Worm (Caenorhabditis elegans): ENCODE data around the gene F21C10.6.

The F21C10.6 gene

ce11 chrV:9124180-9124579 lies at the start of gene F21C10.6:
F21C10.6 (plus strand) TSS chrV:9124480.
- TF ChIP-seq tra-4 (tag; optimal IDR thresholded peaks at IDR 0.05) (no peak), flt-1 (GFP tag; IDR thresholded peaks at IDR 0.05) (no peak), hnd-1 (tag; optimal IDR thresholded peaks at IDR 0.05) (no peak), tbx-11 (GFP tag; IDR thresholded peaks at IDR 0.05) (no peak), aly-1 (tag; optimal IDR thresholded peaks at IDR 0.05) (no peak), pes-1 (GFP tag; IDR thresholded peaks at IDR 0.05) (no peak), ceh-13 (GFP tag; optimal IDR thresholded peaks at IDR 0.05) (no peak), sea-1 (GFP tag; conservative IDR thresholded peaks at IDR 0.05) (no peak), F13C5.2 (tag; optimal IDR thresholded peaks at IDR 0.05) (no peak), ceh-36 (tag; optimal IDR thresholded peaks at IDR 0.05) (no peak), scrt-1 (GFP tag; IDR thresholded peaks at IDR 0.05) (no peak), B0310.2 (tag; optimal IDR thresholded peaks at IDR 0.05) (no peak), ama-1 (optimal IDR thresholded peaks at IDR 0.05) (no peak), hmg-4 (GFP tag; optimal IDR thresholded peaks at IDR 0.05) (no peak), ets-7 (tag; optimal IDR thresholded peaks at IDR 0.05) (no peak), tbx-37 (GFP tag; conservative IDR thresholded peaks at IDR 0.05) (no peak), hmbx-1 (tag; optimal IDR thresholded peaks at IDR 0.05) (no peak)

- TF ChIP-seq pes-1 (GFP tag; IDR thresholded peaks at IDR 0.05) (no peak), hnd-1 (tag; optimal IDR thresholded peaks at IDR 0.05) (no peak), ets-7 (tag; optimal IDR thresholded peaks at IDR 0.05) (no peak), tbx-37 (GFP tag; conservative IDR thresholded peaks at IDR 0.05) (no peak), hmbx-1 (tag; optimal IDR thresholded peaks at IDR 0.05) (no peak), B0310.2 (tag; optimal IDR thresholded peaks at IDR 0.05) (no peak), scrt-1 (GFP tag; IDR thresholded peaks at IDR 0.05) (no peak), tra-4 (tag; optimal IDR thresholded peaks at IDR 0.05) (no peak), flt-1 (GFP tag; IDR thresholded peaks at IDR 0.05) (no peak)
Observed at ce11 chrV:9075827-9076226, 48.5 kb upstream of the F21C10.6 start.

DNA sequence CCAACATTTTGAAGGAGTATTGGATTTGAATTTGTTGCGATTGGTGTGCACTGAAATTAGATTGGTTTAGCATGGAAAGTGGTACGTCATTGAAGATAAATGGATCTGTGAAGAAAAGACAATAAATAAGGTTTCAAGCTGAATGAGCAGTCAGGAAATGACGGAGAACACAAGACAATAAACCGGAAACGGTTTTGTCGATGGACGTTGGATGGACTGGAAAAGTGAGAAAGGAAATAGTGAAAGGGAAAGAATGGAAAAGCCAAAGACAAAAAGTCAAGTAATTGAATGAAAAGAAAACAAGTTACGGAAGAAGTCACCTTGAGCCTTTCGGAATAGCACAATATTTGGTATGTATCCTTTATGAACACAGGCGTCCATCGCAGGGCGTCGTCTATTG lies 48.0 kb upstream of the F21C10.6 start, which contains the start of gene T27E4.7:
TSS of gene T27E4.7 (minus strand) at position 50 of the 400 bp plus-strand sequence.
- TF ChIP-seq tra-4 (tag; optimal IDR thresholded peaks at IDR 0.05) = no peak
- TF ChIP-seq hnd-1 (tag; optimal IDR thresholded peaks at IDR 0.05) = no peak
- TF ChIP-seq flt-1 (GFP tag; IDR thresholded peaks at IDR 0.05) = no peak
- TF ChIP-seq aly-1 (tag; optimal IDR thresholded peaks at IDR 0.05) = no peak

ce11 chrV:9078067-9078581 lies 46.2 kb upstream of the F21C10.6 start:
- TF ChIP-seq aly-1 (tag; optimal IDR thresholded peaks at IDR 0.05) (no peak), tbx-37 (GFP tag; conservative IDR thresholded peaks at IDR 0.05) (no peak), ama-1 (optimal IDR thresholded peaks at IDR 0.05) (no peak), pes-1 (GFP tag; IDR thresholded peaks at IDR 0.05) (no peak), hnd-1 (tag; optimal IDR thresholded peaks at IDR 0.05) (no peak), sea-1 (GFP tag; conservative IDR thresholded peaks at IDR 0.05) (no peak), F13C5.2 (tag; optimal IDR thresholded peaks at IDR 0.05) (no peak), hmbx-1 (tag; optimal IDR thresholded peaks at IDR 0.05) (no peak)

ce11 chrV:9078815-9079525 lies 45.3 kb upstream of the F21C10.6 start:
- TF ChIP-seq flt-1 (GFP tag; IDR thresholded peaks at IDR 0.05) (no peak), ceh-36 (tag; optimal IDR thresholded peaks at IDR 0.05) (no peak), pes-1 (GFP tag; IDR thresholded peaks at IDR 0.05) (no peak), F13C5.2 (tag; optimal IDR thresholded peaks at IDR 0.05) (no peak), B0310.2 (tag; optimal IDR thresholded peaks at IDR 0.05) (no peak), aly-1 (tag; optimal IDR thresholded peaks at IDR 0.05) (no peak), hmbx-1 (tag; optimal IDR thresholded peaks at IDR 0.05) (no peak), ceh-13 (GFP tag; optimal IDR thresholded peaks at IDR 0.05) (no peak)

DNA sequence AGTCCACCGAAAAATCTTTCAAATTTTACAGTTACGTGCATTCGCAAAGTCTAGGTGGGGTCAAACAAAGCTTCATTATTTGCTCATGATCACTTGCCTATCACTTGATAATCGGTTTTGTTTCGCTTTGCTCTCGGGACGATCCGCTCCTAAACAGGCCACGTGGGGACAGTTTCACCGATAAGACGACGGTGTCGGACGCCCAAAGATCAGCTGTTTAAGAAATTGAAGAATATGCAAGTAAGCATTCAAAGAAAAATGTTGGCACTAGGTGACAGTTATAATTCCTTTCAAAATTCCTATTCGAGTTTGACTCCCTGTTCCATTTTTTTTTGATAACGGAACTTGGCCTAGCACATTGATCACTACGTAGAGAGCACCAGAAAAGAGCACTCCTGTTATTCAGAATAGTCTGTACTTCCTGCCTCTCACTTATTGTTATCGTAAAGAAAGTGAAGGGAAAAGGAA lies 44.3 kb upstream of the F21C10.6 start:
- no peak for TF ChIP-seq ceh-13 (GFP tag; optimal IDR thresholded peaks at IDR 0.05)
- no peak for TF ChIP-seq F13C5.2 (tag; optimal IDR thresholded peaks at IDR 0.05)
- no peak for TF ChIP-seq pes-1 (GFP tag; IDR thresholded peaks at IDR 0.05)
- TF ChIP-seq aly-1 (tag; optimal IDR thresholded peaks at IDR 0.05) = no peak
- no peak for TF ChIP-seq ets-7 (tag; optimal IDR thresholded peaks at IDR 0.05)
- TF ChIP-seq flt-1 (GFP tag; IDR thresholded peaks at IDR 0.05) = no peak
- no peak for TF ChIP-seq hnd-1 (tag; optimal IDR thresholded peaks at IDR 0.05)
- TF ChIP-seq hmg-4 (GFP tag; optimal IDR thresholded peaks at IDR 0.05) = no peak
- no peak for TF ChIP-seq sea-1 (GFP tag; conservative IDR thresholded peaks at IDR 0.05)
- no peak for TF ChIP-seq tbx-37 (GFP tag; conservative IDR thresholded peaks at IDR 0.05)
- TF ChIP-seq B0310.2 (tag; optimal IDR thresholded peaks at IDR 0.05) = no peak
- TF ChIP-seq ceh-36 (tag; optimal IDR thresholded peaks at IDR 0.05) = no peak
- no peak for TF ChIP-seq tbx-11 (GFP tag; IDR thresholded peaks at IDR 0.05)
- TF ChIP-seq tra-4 (tag; optimal IDR thresholded peaks at IDR 0.05) = no peak
- TF ChIP-seq ama-1 (optimal IDR thresholded peaks at IDR 0.05) = no peak
- TF ChIP-seq scrt-1 (GFP tag; IDR thresholded peaks at IDR 0.05) = no peak
- TF ChIP-seq hmbx-1 (tag; optimal IDR thresholded peaks at IDR 0.05) = no peak

DNA sequence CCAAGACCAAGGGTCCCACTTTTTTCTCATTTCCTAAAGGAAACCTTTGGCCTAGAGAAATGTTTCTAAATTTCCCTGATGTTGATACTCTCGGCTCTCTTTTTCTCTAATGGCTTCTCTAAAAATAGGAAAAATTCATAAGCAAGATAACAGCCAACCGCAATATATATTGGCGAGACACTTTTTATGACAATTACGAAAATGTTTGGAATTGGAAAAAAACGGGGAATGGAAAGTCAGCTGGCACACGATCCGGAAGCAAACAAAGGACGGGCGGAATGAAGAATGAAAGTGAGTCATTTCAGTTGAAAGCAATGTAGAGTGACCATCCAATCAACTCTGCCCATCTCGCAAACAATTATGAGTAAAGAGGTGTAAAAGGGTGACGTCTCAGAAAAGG lies 42.9 kb upstream of the F21C10.6 start:
- TF ChIP-seq tbx-37 (GFP tag; conservative IDR thresholded peaks at IDR 0.05) (no peak), pes-1 (GFP tag; IDR thresholded peaks at IDR 0.05) (no peak), F13C5.2 (tag; optimal IDR thresholded peaks at IDR 0.05) (no peak)

DNA sequence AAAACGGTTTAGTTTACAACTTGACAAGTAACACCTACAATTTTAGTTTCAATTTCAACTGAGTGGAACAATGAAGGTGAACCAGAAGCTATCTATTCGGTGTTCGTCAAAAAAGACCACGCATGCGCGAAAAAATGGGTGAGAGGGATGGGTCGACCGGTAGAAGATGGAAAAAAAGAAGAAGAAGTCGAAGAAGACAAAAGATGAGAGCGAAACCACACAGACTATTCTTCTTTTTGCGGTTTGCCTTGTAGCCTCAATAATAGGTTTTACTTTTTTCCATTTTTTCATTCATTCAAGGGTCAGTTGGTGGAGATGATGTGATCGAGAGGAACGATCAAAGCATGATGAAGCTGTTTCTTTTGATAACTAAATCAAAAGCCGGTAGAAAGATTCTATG lies 41.9 kb upstream of the F21C10.6 start:
- no peak for TF ChIP-seq flt-1 (GFP tag; IDR thresholded peaks at IDR 0.05)
- no peak for TF ChIP-seq F13C5.2 (tag; optimal IDR thresholded peaks at IDR 0.05)
- TF ChIP-seq sea-1 (GFP tag; conservative IDR thresholded peaks at IDR 0.05) = no peak
- no peak for TF ChIP-seq tbx-37 (GFP tag; conservative IDR thresholded peaks at IDR 0.05)
- no peak for TF ChIP-seq hnd-1 (tag; optimal IDR thresholded peaks at IDR 0.05)
- no peak for TF ChIP-seq ceh-13 (GFP tag; optimal IDR thresholded peaks at IDR 0.05)
- no peak for TF ChIP-seq scrt-1 (GFP tag; IDR thresholded peaks at IDR 0.05)
- TF ChIP-seq hmbx-1 (tag; optimal IDR thresholded peaks at IDR 0.05) = no peak
- no peak for TF ChIP-seq B0310.2 (tag; optimal IDR thresholded peaks at IDR 0.05)
- TF ChIP-seq tbx-11 (GFP tag; IDR thresholded peaks at IDR 0.05) = no peak
- TF ChIP-seq ceh-36 (tag; optimal IDR thresholded peaks at IDR 0.05) = no peak
- no peak for TF ChIP-seq ama-1 (optimal IDR thresholded peaks at IDR 0.05)
- TF ChIP-seq ets-7 (tag; optimal IDR thresholded peaks at IDR 0.05) = no peak
- TF ChIP-seq pes-1 (GFP tag; IDR thresholded peaks at IDR 0.05) = no peak
- TF ChIP-seq aly-1 (tag; optimal IDR thresholded peaks at IDR 0.05) = no peak
- TF ChIP-seq tra-4 (tag; optimal IDR thresholded peaks at IDR 0.05) = no peak
- TF ChIP-seq hmg-4 (GFP tag; optimal IDR thresholded peaks at IDR 0.05) = no peak

All from whole organism, early embryonic.